Worm (Caenorhabditis elegans) whole organism, young adult: ENCODE data around the gene idpp-13.

ENCODE experiments used
- Y67H2A.10 ChIP-seq: fragments of 200-800 bp; sonication (Bioruptor generic); conservative IDR thresholded peaks from 2 replicates; pipeline ENCODE4 v1.3.6; 2022; ENCODE audit warnings: missing genetic modification reagents, missing genetic modification characterization, missing compliant biosample characterization
- akir-1 ChIP-seq: fragments of 200-800 bp; sonication (Bioruptor generic); optimal IDR thresholded peaks from 2 replicates; lab custom pipeline; 2018; ENCODE audit warnings: mild to moderate bottlenecking, missing genetic modification characterization, moderate library complexity, missing compliant biosample characterization
- ama-1 ChIP-seq, 3 experiments: fragments of 150-350 bp in 1 of 3; sonication (generic microtip) in 2 of 3; optimal IDR thresholded peaks; 2 replicates each; lab custom pipeline; 2014 to 2018; ENCODE audit warnings: missing biosample characterization in 2 of 3, missing genetic modification characterization in 2 of 3, missing genetic modification reagents in 2 of 3
- atf-7 ChIP-seq: sonication (generic microtip); optimal IDR thresholded peaks from 2 replicates; lab custom pipeline; 2017; ENCODE audit warnings: mild to moderate bottlenecking, missing genetic modification characterization, missing compliant biosample characterization
- ceh-100 ChIP-seq: fragments of 200-800 bp; sonication (Bioruptor generic); IDR thresholded peaks from 2 replicates; pipeline ENCODE4 v1.3.6; 2022; ENCODE audit warnings: missing genetic modification reagents, missing genetic modification characterization, missing compliant biosample characterization
- chd-7 ChIP-seq: sonication (generic microtip); optimal IDR thresholded peaks from 2 replicates; lab custom pipeline; 2016; ENCODE audit warnings: mild to moderate bottlenecking, missing genetic modification characterization, moderate library complexity, missing compliant biosample characterization
- repo-1 ChIP-seq: sonication (generic microtip); optimal IDR thresholded peaks from 2 replicates; lab custom pipeline; 2017; ENCODE audit warnings: mild to moderate bottlenecking, missing genetic modification characterization, missing compliant biosample characterization
- sea-2 ChIP-seq: fragments of 200-800 bp; sonication (Bioruptor generic); IDR thresholded peaks from 2 replicates; pipeline ENCODE4 v1.3.6; 2022; ENCODE audit warnings: missing genetic modification characterization, missing compliant biosample characterization
- snpc-4 ChIP-seq, 5 experiments: fragments of 150-350 bp in 1 of 5; sonication (generic microtip) in 4 of 5; optimal IDR thresholded peaks; 2 replicates each; lab custom pipeline; 2014 to 2018; ENCODE audit warnings: missing genetic modification characterization in 5 of 5, missing biosample characterization in 3 of 5, antibody characterized with exemption in 2 of 5, mild to moderate bottlenecking in 2 of 5, missing compliant biosample characterization in 2 of 5, missing genotype in 2 of 5, moderate library complexity in 2 of 5, missing genetic modification reagents in 1 of 5
- tbp1 ChIP-seq: fragments of 200-800 bp; sonication (Bioruptor generic); optimal IDR thresholded peaks from 2 replicates; lab custom pipeline; 2018; ENCODE audit warnings: mild to moderate bottlenecking, missing genetic modification characterization, missing compliant biosample characterization
- unc-130 ChIP-seq: sonication (generic microtip); optimal IDR thresholded peaks from 2 replicates; lab custom pipeline; 2016; ENCODE audit warnings: missing genetic modification reagents, missing genetic modification characterization, missing compliant biosample characterization
- ztf-25 ChIP-seq: fragments of 200-800 bp; sonication (Bioruptor generic); IDR thresholded peaks from 2 replicates; pipeline ENCODE4 v1.3.6; 2022; ENCODE audit warnings: missing genetic modification reagents, missing genetic modification characterization, missing compliant biosample characterization
- ztf-3 ChIP-seq: fragments of 200-800 bp; sonication (Bioruptor generic); optimal IDR thresholded peaks from 2 replicates; lab custom pipeline; 2018; ENCODE audit warnings: mild to moderate bottlenecking, missing genetic modification characterization, missing compliant biosample characterization

- TF ChIP-seq repo-1 (tag; lab: Kevin White, UChicago): no peak
- TF ChIP-seq akir-1 (GFP tag; lab: Kevin White, UChicago): no peak
- TF ChIP-seq ztf-25 (GFP tag; lab: Robert Waterston, UW): no peak
- no peak for TF ChIP-seq ama-1 (optimal IDR thresholded peaks at IDR 0.05; lab: Kevin White, UChicago)
- TF ChIP-seq ama-1 (GFP tag; optimal IDR thresholded peaks at IDR 0.05; lab: Kevin White, UChicago): no peak
- TF ChIP-seq snpc-4 (GFP tag; optimal IDR thresholded peaks at IDR 0.05; lab: Kevin White, UChicago): no peak
- no peak for TF ChIP-seq snpc-4 (tag; optimal IDR thresholded peaks at IDR 0.05; lab: Kevin White, UChicago)
- no peak for TF ChIP-seq sea-2 (GFP tag; lab: Robert Waterston, UW)
- no peak for TF ChIP-seq atf-7 (tag; lab: Kevin White, UChicago)
- no peak for TF ChIP-seq ztf-3 (GFP tag; lab: Kevin White, UChicago)
- TF ChIP-seq ceh-100 (GFP tag; lab: Robert Waterston, UW): no peak
- no peak for TF ChIP-seq Y67H2A.10 (GFP tag; lab: Robert Waterston, UW)
- TF ChIP-seq chd-7: no peak
- TF ChIP-seq tbp1 (GFP tag; lab: Kevin White, UChicago): no peak
- TF ChIP-seq unc-130 (GFP tag; lab: Kevin White, UChicago): no peak
Measured at ce11 chrIII:943426-943927, 26.7 kb upstream of the idpp-13 start, which contains the start of gene fbxa-59.
